Fruit fly (Drosophila melanogaster) whole organism, pupa: ENCODE results near the gene betaggt-I.

ENCODE experiments used
- CG8301 ChIP-seq: fragments of 200-800 bp; sonication (Bioruptor generic); optimal IDR thresholded peaks from 2 replicates; lab custom pipeline; 2018; ENCODE audit warnings: missing biosample characterization, mild to moderate bottlenecking, missing genetic modification characterization
- CG9948 ChIP-seq: fragments of 200-800 bp; sonication (Bioruptor generic); optimal IDR thresholded peaks from 2 replicates; lab custom pipeline; 2018; ENCODE audit warnings: missing biosample characterization, mild to moderate bottlenecking, missing genetic modification characterization, moderate library complexity
- EcR ChIP-seq: fragments of 200-800 bp; sonication (Bioruptor generic); optimal IDR thresholded peaks from 3 replicates; lab custom pipeline; 2019; ENCODE audit warnings: missing biosample characterization, missing genetic modification characterization, mild to moderate bottlenecking, moderate library complexity, missing genetic modification reagents

dm6 chr2L:4932284-4932683 lies 13.1 kb upstream of the betaggt-I start, which contains the start of gene hoe1:
- no peak for TF ChIP-seq EcR (GFP tag; lab: Kevin White, UChicago)
- no peak for TF ChIP-seq CG8301 (tag; lab: Kevin White, UChicago)
- no peak for TF ChIP-seq CG9948 (tag; lab: Kevin White, UChicago)
